Worm (Caenorhabditis elegans): ENCODE data around the gene acy-4.

The acy-4 gene

DNA sequence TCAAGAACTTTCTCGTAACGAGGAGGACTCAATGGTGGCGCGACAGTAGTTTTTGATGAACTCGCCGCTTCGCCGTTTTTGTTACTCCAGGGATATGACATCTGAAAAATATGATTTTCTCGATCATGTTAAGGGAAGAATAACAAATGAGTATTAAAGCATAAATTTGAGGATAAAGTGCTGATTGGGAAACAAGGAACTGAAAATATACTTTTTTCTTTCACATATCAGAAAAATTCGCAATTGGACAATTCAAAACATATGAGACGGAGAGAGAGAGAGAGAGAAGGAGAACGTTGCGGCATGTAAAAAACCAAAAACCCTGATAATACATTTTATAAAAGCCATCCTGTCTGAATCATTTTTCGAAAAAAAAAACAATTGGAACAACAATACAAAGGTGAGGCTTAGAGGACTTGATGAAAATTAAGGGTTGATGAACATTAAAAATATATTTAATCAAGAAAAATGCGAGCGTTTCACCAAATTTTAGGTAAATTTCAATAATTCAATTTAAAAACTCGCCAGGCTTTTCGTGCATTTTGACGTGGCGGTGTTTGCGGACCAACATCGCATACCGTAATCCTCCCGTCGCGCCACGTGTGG lies 30.0 kb upstream of the acy-4 start, which contains the start of the genes mut-14 and C14C11.2:
Gene mut-14 (minus strand): TSS at position 101 of the 606 bp plus-strand sequence.
Gene C14C11.2 (plus strand): TSS at position 556 of the 606 bp plus-strand sequence.
- TF ChIP-seq ama-1 (optimal IDR thresholded peaks at IDR 0.05) (no peak), B0310.2 (tag; optimal IDR thresholded peaks at IDR 0.05) (no peak), hmg-4 (GFP tag; optimal IDR thresholded peaks at IDR 0.05) (no peak), hmbx-1 (tag; optimal IDR thresholded peaks at IDR 0.05) (no peak)

ce11 chrV:5653990-5654499 lies 23.4 kb upstream of the acy-4 start, which contains the start of gene hex-2:
Gene hex-2 (plus strand): TSS chrV:5654449.
- TF ChIP-seq hmbx-1 (tag; optimal IDR thresholded peaks at IDR 0.05) (no peak), tra-4 (tag; optimal IDR thresholded peaks at IDR 0.05) (no peak), flt-1 (GFP tag; IDR thresholded peaks at IDR 0.05) (no peak)

ce11 chrV:5651905-5652304 lies 21.2 kb upstream of the acy-4 start:
- TF ChIP-seq B0310.2 (tag; optimal IDR thresholded peaks at IDR 0.05) (no peak), hmg-4 (GFP tag; optimal IDR thresholded peaks at IDR 0.05) (no peak), tbx-37 (GFP tag; conservative IDR thresholded peaks at IDR 0.05) (no peak), hmbx-1 (tag; optimal IDR thresholded peaks at IDR 0.05) (no peak), sea-1 (GFP tag; conservative IDR thresholded peaks at IDR 0.05) (no peak), ets-7 (tag; optimal IDR thresholded peaks at IDR 0.05) (no peak), ama-1 (optimal IDR thresholded peaks at IDR 0.05) (no peak), flt-1 (GFP tag; IDR thresholded peaks at IDR 0.05) (no peak), tbx-11 (GFP tag; IDR thresholded peaks at IDR 0.05) (no peak), F13C5.2 (tag; optimal IDR thresholded peaks at IDR 0.05) (no peak), pes-1 (GFP tag; IDR thresholded peaks at IDR 0.05) (no peak)

DNA sequence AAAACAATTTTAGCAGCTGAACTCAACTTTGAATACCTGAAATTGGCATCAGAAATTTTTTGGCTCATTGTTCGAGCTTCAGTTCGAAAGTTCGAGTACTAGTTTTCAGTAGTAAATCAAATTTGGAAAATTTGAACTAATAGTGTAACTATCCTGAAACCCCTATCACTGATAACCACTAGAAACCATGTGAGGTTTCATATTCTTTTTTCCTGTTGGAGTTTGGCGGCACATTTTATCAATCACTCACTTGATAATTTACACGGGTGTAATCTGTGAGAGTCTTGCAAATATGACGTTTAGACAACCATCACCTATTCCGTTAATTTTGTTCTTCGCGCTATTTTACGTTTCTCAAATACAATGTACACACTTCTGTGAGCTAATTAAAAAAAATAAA lies 16.7 kb upstream of the acy-4 start, which contains the start of gene C14C11.4:
Gene C14C11.4 (plus strand): TSS at position 252 of the 400 bp plus-strand sequence.
- TF ChIP-seq sea-1 (GFP tag; conservative IDR thresholded peaks at IDR 0.05) (no peak), scrt-1 (GFP tag; IDR thresholded peaks at IDR 0.05) (no peak), ceh-13 (GFP tag; optimal IDR thresholded peaks at IDR 0.05) (no peak), ceh-36 (tag; optimal IDR thresholded peaks at IDR 0.05) (no peak), hmbx-1 (tag; optimal IDR thresholded peaks at IDR 0.05) (no peak), tbx-11 (GFP tag; IDR thresholded peaks at IDR 0.05) (no peak), hmg-4 (GFP tag; optimal IDR thresholded peaks at IDR 0.05) (no peak)

- no peak for TF ChIP-seq hmg-4 (GFP tag; optimal IDR thresholded peaks at IDR 0.05)
- TF ChIP-seq scrt-1 (GFP tag; IDR thresholded peaks at IDR 0.05) = no peak
- no peak for TF ChIP-seq ceh-36 (tag; optimal IDR thresholded peaks at IDR 0.05)
- no peak for TF ChIP-seq tra-4 (tag; optimal IDR thresholded peaks at IDR 0.05)
- no peak for TF ChIP-seq aly-1 (tag; optimal IDR thresholded peaks at IDR 0.05)
- no peak for TF ChIP-seq flt-1 (GFP tag; IDR thresholded peaks at IDR 0.05)
These were observed 13.5 kb upstream of the acy-4 start, which contains the start of gene srx-117 for ce11 chrV:5644171-5644570. Gene srx-117 (plus strand): TSS chrV:5644471.

- TF ChIP-seq pes-1 (GFP tag; IDR thresholded peaks at IDR 0.05) = peak; percentile 64
These were observed 9.4 kb upstream of the acy-4 start for ce11 chrV:5640072-5640471.

DNA sequence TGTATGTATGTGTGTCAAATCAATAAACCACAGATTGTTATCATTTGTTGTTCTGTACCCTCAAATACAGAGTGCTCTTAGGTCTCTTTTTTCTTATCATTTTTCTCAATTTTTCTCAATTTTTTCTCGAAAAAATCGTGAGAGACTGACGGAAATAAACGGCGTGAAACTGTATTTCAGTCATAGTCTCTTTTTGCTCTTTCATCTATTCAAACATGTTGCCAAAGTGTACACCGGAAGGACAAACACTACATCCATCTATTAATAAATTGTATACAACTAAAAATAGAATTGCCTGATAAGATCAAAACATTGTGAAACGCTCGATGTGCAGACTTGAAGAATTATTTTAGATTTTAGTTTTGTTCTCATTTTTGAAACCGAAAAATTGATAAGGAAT lies 3.8 kb upstream of the acy-4 start:
- TF ChIP-seq scrt-1 (GFP tag; IDR thresholded peaks at IDR 0.05) (no peak), aly-1 (tag; optimal IDR thresholded peaks at IDR 0.05) (no peak), ceh-13 (GFP tag; optimal IDR thresholded peaks at IDR 0.05) (no peak), ets-7 (tag; optimal IDR thresholded peaks at IDR 0.05) (no peak), flt-1 (GFP tag; IDR thresholded peaks at IDR 0.05) (no peak), pes-1 (GFP tag; IDR thresholded peaks at IDR 0.05) (no peak), sea-1 (GFP tag; conservative IDR thresholded peaks at IDR 0.05) (no peak), hnd-1 (tag; optimal IDR thresholded peaks at IDR 0.05) (no peak), B0310.2 (tag; optimal IDR thresholded peaks at IDR 0.05) (no peak), ceh-36 (tag; optimal IDR thresholded peaks at IDR 0.05) (no peak), tbx-37 (GFP tag; conservative IDR thresholded peaks at IDR 0.05) (no peak), F13C5.2 (tag; optimal IDR thresholded peaks at IDR 0.05) (no peak), tbx-11 (GFP tag; IDR thresholded peaks at IDR 0.05) (no peak), hmg-4 (GFP tag; optimal IDR thresholded peaks at IDR 0.05) (no peak), hmbx-1 (tag; optimal IDR thresholded peaks at IDR 0.05) (no peak), tra-4 (tag; optimal IDR thresholded peaks at IDR 0.05) (no peak), ama-1 (optimal IDR thresholded peaks at IDR 0.05) (no peak)

DNA sequence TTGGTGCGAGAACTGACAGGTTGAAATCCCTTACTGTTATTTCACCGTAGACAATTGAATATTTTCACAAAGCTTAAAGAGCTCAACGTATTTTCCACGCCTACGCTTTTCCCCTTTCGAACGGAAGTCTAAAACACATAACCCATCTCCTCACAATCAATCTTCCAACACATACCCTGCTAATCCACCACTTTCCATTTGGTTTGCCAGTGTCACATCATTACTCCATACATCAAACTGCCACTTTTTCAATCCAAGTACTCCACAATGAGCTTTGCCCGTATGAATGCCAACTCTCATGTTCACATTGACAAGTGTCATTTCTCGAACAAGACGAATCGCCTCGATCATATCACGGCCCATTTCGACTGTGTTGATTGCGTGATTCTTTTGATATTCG lies 2.7 kb downstream of the acy-4 start:
- TF ChIP-seq aly-1 (tag; optimal IDR thresholded peaks at IDR 0.05) (no peak), ama-1 (optimal IDR thresholded peaks at IDR 0.05) (no peak)

DNA sequence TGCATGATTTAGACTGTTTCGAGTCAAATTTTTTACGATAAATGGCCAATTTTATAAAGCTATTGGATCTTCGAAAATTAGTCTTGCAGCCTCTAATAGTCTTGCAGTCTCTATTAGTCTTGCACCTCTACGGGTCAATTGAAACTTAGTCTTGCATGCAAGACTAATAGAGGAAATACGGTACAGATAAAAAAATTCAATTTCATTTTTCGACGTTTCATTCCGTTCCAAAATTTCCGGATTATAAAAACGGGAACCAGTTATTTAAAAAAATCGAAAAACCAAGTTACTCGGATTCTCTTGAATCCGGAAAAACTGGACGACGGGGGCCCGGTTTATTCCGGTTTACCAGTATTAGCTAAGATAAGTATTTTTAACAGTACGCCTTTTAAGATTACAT lies 9.3 kb downstream of the acy-4 start, which contains the start of gene M03E7.1:
Gene M03E7.1 (plus strand): TSS at position 301 of the 400 bp plus-strand sequence.
- TF ChIP-seq tra-4 (tag; optimal IDR thresholded peaks at IDR 0.05) (no peak), ceh-36 (tag; optimal IDR thresholded peaks at IDR 0.05) (no peak), ets-7 (tag; optimal IDR thresholded peaks at IDR 0.05) (no peak)

Data from whole organism, early embryonic.